Fruit fly (Drosophila melanogaster) whole organism, prepupa: ENCODE results near the gene Ddc.
A peak's percentile ranks its signal among the peaks of the same experiment; 100 is the strongest.

Experiments used
- Blimp-1 ChIP-seq: fragments of 200-800 bp; sonication (Bioruptor generic); optimal IDR thresholded peaks from 3 replicates; lab custom pipeline; 2017; ENCODE audit warnings: missing biosample characterization, missing genetic modification characterization, mild to moderate bottlenecking, moderate library complexity, missing genetic modification reagents
- CG10631 ChIP-seq: fragments of 200-800 bp; sonication (Bioruptor generic); optimal IDR thresholded peaks from 2 replicates; lab custom pipeline; 2016; ENCODE audit warnings: missing biosample characterization, missing genetic modification characterization
- CG10669 ChIP-seq: fragments of 200-800 bp; sonication (Bioruptor generic); optimal IDR thresholded peaks from 3 replicates; lab custom pipeline; 2018; ENCODE audit warnings: missing biosample characterization, mild to moderate bottlenecking, missing genetic modification characterization, moderate library complexity
- CG11762 ChIP-seq: fragments of 200-800 bp; sonication (Bioruptor generic); optimal IDR thresholded peaks from 3 replicates; lab custom pipeline; 2016; ENCODE audit warnings: missing biosample characterization, missing genetic modification characterization; ENCODE audit not compliant: insufficient read depth
- CG11902 ChIP-seq: fragments of 200-800 bp; sonication (Bioruptor generic); optimal IDR thresholded peaks from 3 replicates; lab custom pipeline; 2016; ENCODE audit warnings: missing biosample characterization, missing genetic modification characterization
- CG15336 ChIP-seq: fragments of 200-800 bp; sonication (Bioruptor generic); IDR thresholded peaks from 2 replicates; pipeline ENCODE4 v1.3.6; 2022; ENCODE audit warnings: missing biosample characterization, missing genetic modification characterization
- CG31627 ChIP-seq: fragments of 200-800 bp; sonication (Bioruptor generic); optimal IDR thresholded peaks from 3 replicates; lab custom pipeline; 2016; ENCODE audit warnings: missing biosample characterization, missing genetic modification characterization
- CG34406 ChIP-seq: fragments of 200-800 bp; sonication (Bioruptor generic); optimal IDR thresholded peaks from 3 replicates; lab custom pipeline; 2016; ENCODE audit warnings: missing biosample characterization, missing genetic modification characterization
- CG3919 ChIP-seq: fragments of 200-800 bp; sonication (Bioruptor generic); optimal IDR thresholded peaks from 3 replicates; lab custom pipeline; 2016; ENCODE audit warnings: missing biosample characterization, missing genetic modification characterization
- CG6163 ChIP-seq: fragments of 200-800 bp; sonication (Bioruptor generic); IDR thresholded peaks from 3 replicates; pipeline ENCODE4 v1.3.6; 2022; ENCODE audit warnings: missing biosample characterization, missing genetic modification characterization
- CG6808 ChIP-seq: fragments of 200-800 bp; sonication (Bioruptor generic); optimal IDR thresholded peaks from 3 replicates; lab custom pipeline; 2017; ENCODE audit warnings: missing biosample characterization, missing genetic modification characterization, mild to moderate bottlenecking, moderate library complexity, missing genetic modification reagents
- CG6854 ChIP-seq: fragments of 200-800 bp; sonication (Bioruptor generic); optimal IDR thresholded peaks from 2 replicates; lab custom pipeline; 2017; ENCODE audit warnings: missing biosample characterization, mild to moderate bottlenecking, missing genetic modification characterization
- CG7368 ChIP-seq: fragments of 200-800 bp; sonication (Bioruptor generic); optimal IDR thresholded peaks from 3 replicates; lab custom pipeline; 2016; ENCODE audit warnings: missing biosample characterization, missing genetic modification characterization
- CG9139 ChIP-seq: fragments of 200-800 bp; sonication (Bioruptor generic); optimal IDR thresholded peaks from 3 replicates; lab custom pipeline; 2017; ENCODE audit warnings: missing biosample characterization, mild to moderate bottlenecking, missing genetic modification characterization
- Eip78C ChIP-seq: fragments of 200-800 bp; sonication (Bioruptor generic); peaks from one replicate; lab custom pipeline; 2016; ENCODE audit warnings: missing biosample characterization, missing genetic modification characterization
- Ets96B ChIP-seq: fragments of 200-800 bp; optimal IDR thresholded peaks from 2 replicates; lab custom pipeline; 2019; ENCODE audit warnings: missing biosample characterization, mild to moderate bottlenecking, missing genetic modification characterization, moderate library complexity
- Gug ChIP-seq: fragments of 200-800 bp; sonication (Bioruptor generic); IDR thresholded peaks from 2 replicates; pipeline ENCODE4 v1.3.6; 2022; ENCODE audit warnings: missing biosample characterization, missing genetic modification characterization
- Hr38 ChIP-seq: sonication (Bioruptor generic); optimal IDR thresholded peaks from 2 replicates; lab custom pipeline; 2016; ENCODE audit warnings: missing biosample characterization, missing genetic modification characterization
- Hr39 ChIP-seq: fragments of 200-800 bp; sonication (Bioruptor generic); optimal IDR thresholded peaks from 2 replicates; lab custom pipeline; 2016; ENCODE audit warnings: missing biosample characterization, missing genetic modification characterization
- Lpt ChIP-seq: fragments of 200-800 bp; sonication (Bioruptor generic); optimal IDR thresholded peaks from 3 replicates; lab custom pipeline; 2016; ENCODE audit warnings: missing biosample characterization, missing genetic modification characterization
- Met ChIP-seq: fragments of 200-800 bp; sonication (Bioruptor generic); optimal IDR thresholded peaks from 3 replicates; lab custom pipeline; 2016; ENCODE audit warnings: missing biosample characterization, missing genetic modification characterization
- OdsH ChIP-seq: fragments of 200-800 bp; sonication (Bioruptor generic); optimal IDR thresholded peaks from 3 replicates; lab custom pipeline; 2016; ENCODE audit warnings: missing biosample characterization, missing genetic modification characterization
- Smox ChIP-seq: fragments of 200-800 bp; sonication (Bioruptor generic); optimal IDR thresholded peaks from 3 replicates; lab custom pipeline; 2016; ENCODE audit warnings: missing biosample characterization, missing genetic modification characterization
- Sox102F ChIP-seq: fragments of 200-800 bp; sonication (Bioruptor generic); optimal IDR thresholded peaks from 2 replicates; lab custom pipeline; 2016; ENCODE audit warnings: missing biosample characterization, mild to moderate bottlenecking, missing genetic modification characterization
- Sox14 ChIP-seq: fragments of 200-800 bp; sonication (Bioruptor generic); optimal IDR thresholded peaks from 3 replicates; lab custom pipeline; 2016; ENCODE audit warnings: missing biosample characterization, missing genetic modification characterization
- Sox15 ChIP-seq: fragments of 200-800 bp; sonication (Bioruptor generic); optimal IDR thresholded peaks from 3 replicates; lab custom pipeline; 2016; ENCODE audit warnings: missing biosample characterization, missing genetic modification characterization
- acj6 ChIP-seq: fragments of 200-800 bp; sonication (Bioruptor generic); optimal IDR thresholded peaks from 3 replicates; lab custom pipeline; 2016; ENCODE audit warnings: missing biosample characterization, missing genetic modification characterization
- cyc ChIP-seq: fragments of 200-800 bp; sonication (Bioruptor generic); optimal IDR thresholded peaks from 3 replicates; lab custom pipeline; 2016; ENCODE audit warnings: missing biosample characterization, missing genetic modification characterization
- eg ChIP-seq: fragments of 200-800 bp; sonication (Bioruptor generic); IDR thresholded peaks from 3 replicates; pipeline ENCODE4 v1.3.6; 2022; ENCODE audit warnings: missing biosample characterization, missing genetic modification characterization
- esn ChIP-seq: fragments of 200-800 bp; sonication (Bioruptor generic); optimal IDR thresholded peaks from 2 replicates; lab custom pipeline; 2016; ENCODE audit warnings: missing biosample characterization, mild to moderate bottlenecking, missing genetic modification characterization, moderate library complexity
- fkh ChIP-seq: fragments of 200-800 bp; sonication (Bioruptor generic); optimal IDR thresholded peaks from 3 replicates; lab custom pipeline; 2017; ENCODE audit warnings: missing biosample characterization, mild to moderate bottlenecking, missing genetic modification characterization, moderate library complexity
- net ChIP-seq: fragments of 200-800 bp; sonication (Bioruptor generic); optimal IDR thresholded peaks from 3 replicates; lab custom pipeline; 2016; ENCODE audit warnings: missing biosample characterization, missing genetic modification characterization
- pdm3 ChIP-seq: fragments of 200-800 bp; sonication (Bioruptor generic); optimal IDR thresholded peaks from 3 replicates; lab custom pipeline; 2016; ENCODE audit warnings: missing biosample characterization, missing genetic modification characterization
- salr ChIP-seq, 2 experiments: fragments of 200-800 bp; sonication (Bioruptor generic); optimal IDR thresholded peaks; 3 replicates each; lab custom pipeline; 2016 to 2018; ENCODE audit warnings: missing biosample characterization in 2 of 2, missing genetic modification characterization in 2 of 2, mild to moderate bottlenecking in 1 of 2
- ss ChIP-seq, 2 experiments: fragments of 200-800 bp; sonication (Bioruptor generic); optimal IDR thresholded peaks; 2 replicates in 1 of 2; 3 replicates in 1 of 2; lab custom pipeline; 2017 to 2018; ENCODE audit warnings: mild to moderate bottlenecking in 2 of 2, missing biosample characterization in 2 of 2, missing genetic modification characterization in 2 of 2, moderate library complexity in 1 of 2
- svp ChIP-seq: fragments of 200-800 bp; sonication (Bioruptor generic); peaks from one replicate; lab custom pipeline; 2016; ENCODE audit warnings: missing biosample characterization, missing genetic modification characterization
- topi ChIP-seq: fragments of 200-800 bp; sonication (Bioruptor generic); optimal IDR thresholded peaks from 3 replicates; lab custom pipeline; 2016; ENCODE audit warnings: missing biosample characterization, missing genetic modification characterization
- vri ChIP-seq: fragments of 200-800 bp; sonication (Bioruptor generic); optimal IDR thresholded peaks from 3 replicates; lab custom pipeline; 2016; ENCODE audit warnings: missing biosample characterization, mild to moderate bottlenecking, missing genetic modification characterization

The Ddc gene

dm6 chr2L:19101744-19102143, 18.4 kb downstream of the Ddc start, which contains the start of the genes CG17344 and CG43731:
CG17344 (plus strand) TSS chr2L:19102044.
CG43731 (plus strand) TSS chr2L:19102044.
- TF ChIP-seq CG7368 (GFP tag; lab: Kevin White, UChicago), result no peak
- no peak for TF ChIP-seq Met (GFP tag; lab: Kevin White, UChicago)
- TF ChIP-seq CG15336 (GFP tag; lab: Robert Waterston, UW), result no peak
- no peak for TF ChIP-seq OdsH (GFP tag; lab: Kevin White, UChicago)
- no peak for TF ChIP-seq esn (GFP tag; lab: Kevin White, UChicago)
- no peak for TF ChIP-seq eg (GFP tag; lab: Robert Waterston, UW)
- TF ChIP-seq Smox, result no peak
- TF ChIP-seq CG11762 (GFP tag; lab: Kevin White, UChicago), result no peak
- TF ChIP-seq Lpt, result no peak

dm6 chr2L:19098668-19099067, 21.4 kb downstream of the Ddc start:
- TF ChIP-seq fkh (GFP tag; lab: Kevin White, UChicago) (peak; percentile 39), OdsH (GFP tag; lab: Kevin White, UChicago) (no peak), Met (GFP tag; lab: Kevin White, UChicago) (no peak), pdm3 (GFP tag; lab: Kevin White, UChicago) (no peak)

DNA sequence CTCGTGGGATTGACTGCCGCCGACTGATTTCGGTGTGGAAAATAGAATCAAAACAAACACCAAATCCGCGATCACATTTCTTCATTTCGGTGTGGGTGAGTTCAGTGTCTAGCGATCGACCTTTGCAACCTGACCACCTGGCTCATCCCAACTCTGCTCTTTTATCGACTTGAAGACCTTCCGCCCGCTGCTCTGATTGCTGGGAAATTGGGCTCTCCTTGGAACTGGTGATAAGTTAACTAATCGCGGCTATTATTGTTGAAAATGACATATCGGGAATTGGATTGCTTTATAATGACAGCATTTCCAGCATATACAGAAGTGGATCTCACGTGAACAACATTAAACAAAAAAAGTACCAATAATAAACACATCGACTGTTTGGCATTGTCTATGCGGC, 22.7 kb downstream of the Ddc start:
- TF ChIP-seq vri (GFP tag; lab: Kevin White, UChicago) (no peak), CG3919 (no peak), eg (GFP tag; lab: Robert Waterston, UW) (no peak), Smox (no peak), topi (GFP tag; lab: Kevin White, UChicago) (no peak), svp (no peak), Hr39 (no peak), CG31627 (GFP tag; lab: Kevin White, UChicago) (no peak), net (no peak)

DNA sequence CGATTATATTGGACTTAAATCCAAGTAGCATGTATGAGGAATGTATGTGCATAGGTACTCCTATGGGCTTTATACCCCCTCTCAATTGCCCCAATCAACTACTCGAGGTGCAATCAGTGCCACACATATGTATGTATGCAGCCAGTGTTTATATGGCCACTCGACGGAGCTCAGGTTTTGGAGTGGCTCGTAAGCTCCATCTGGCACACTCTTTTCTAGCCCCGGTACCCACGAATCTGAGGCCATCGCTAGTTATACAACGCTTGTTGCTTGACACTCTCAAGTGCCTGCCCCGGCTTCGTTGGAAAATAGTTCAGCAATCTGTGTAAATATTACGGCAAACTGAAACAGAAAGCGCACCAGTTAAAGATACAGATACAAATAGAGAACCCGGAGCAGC, 23.7 kb downstream of the Ddc start:
- TF ChIP-seq Hr38 (GFP tag; lab: Kevin White, UChicago) (no peak), fkh (GFP tag; lab: Kevin White, UChicago) (peak; percentile 74), Eip78C (GFP tag; lab: Kevin White, UChicago) (peak; percentile 33), Gug (GFP tag; lab: Robert Waterston, UW) (peak; percentile 41; the same call in 1 of the 2 replicates)

DNA sequence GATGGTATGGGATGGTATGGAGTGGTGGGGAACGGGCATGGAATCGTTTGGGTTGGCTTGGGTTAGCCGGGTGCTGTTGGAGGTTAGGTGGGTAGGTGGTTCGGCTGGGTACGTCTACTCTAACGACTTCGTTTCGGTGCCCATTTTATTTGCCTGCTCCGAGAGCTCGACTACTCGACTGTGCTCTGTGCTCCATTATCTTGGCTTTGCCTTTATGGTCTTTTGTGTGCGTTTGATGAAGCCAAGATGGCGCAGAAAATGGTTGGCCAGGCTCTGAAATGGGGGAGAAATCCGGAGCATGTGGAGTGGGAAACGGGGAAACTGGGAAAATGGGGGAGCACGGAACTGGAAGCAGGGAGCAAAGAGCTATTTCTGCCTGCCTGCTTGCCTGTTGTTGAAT, 26.2 kb downstream of the Ddc start:
- TF ChIP-seq eg (GFP tag; lab: Robert Waterston, UW) (no peak), ss (GFP tag; optimal IDR thresholded peaks at IDR 0.05; lab: Kevin White, UChicago) (no peak), Blimp-1 (GFP tag; lab: Kevin White, UChicago) (no peak), CG34406 (GFP tag; lab: Kevin White, UChicago) (no peak), topi (GFP tag; lab: Kevin White, UChicago) (no peak), Ets96B (tag; lab: Kevin White, UChicago) (no peak), svp (no peak), cyc (GFP tag; lab: Kevin White, UChicago) (no peak), Sox15 (no peak), Lpt (no peak), CG10669 (GFP tag; lab: Kevin White, UChicago) (no peak), CG6854 (GFP tag; lab: Kevin White, UChicago) (no peak), vri (GFP tag; lab: Kevin White, UChicago) (no peak)

DNA sequence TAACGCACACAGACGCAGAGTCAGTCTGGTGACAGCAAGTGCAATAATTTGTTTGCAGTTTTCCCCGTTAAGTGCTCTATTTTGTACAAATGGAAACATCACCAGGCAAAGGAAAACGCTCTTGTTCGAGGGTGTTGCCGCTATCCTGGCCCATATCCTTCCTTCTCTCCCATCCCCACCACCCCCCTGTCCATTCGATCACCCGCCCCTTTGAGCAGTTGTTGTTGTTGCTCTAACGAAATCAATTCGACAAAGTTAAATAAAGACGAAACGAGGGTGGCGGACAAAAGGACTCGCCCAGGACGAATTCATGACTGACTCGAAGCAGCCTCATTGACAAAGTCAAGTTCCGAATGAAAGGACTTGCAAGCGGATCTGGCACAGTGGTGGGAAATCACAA, 30.7 kb downstream of the Ddc start:
- TF ChIP-seq salr (GFP tag; optimal IDR thresholded peaks at IDR 0.05; lab: Kevin White, UChicago), result no peak
- no peak for TF ChIP-seq pdm3 (GFP tag; lab: Kevin White, UChicago)
- TF ChIP-seq net, result no peak
- no peak for TF ChIP-seq acj6
- TF ChIP-seq CG6163 (GFP tag; lab: Robert Waterston, UW), result no peak
- TF ChIP-seq Hr39, result no peak
- TF ChIP-seq topi (GFP tag; lab: Kevin White, UChicago), result no peak
- TF ChIP-seq Eip78C (GFP tag; lab: Kevin White, UChicago), result no peak
- TF ChIP-seq CG11902 (GFP tag; lab: Kevin White, UChicago), result no peak
- no peak for TF ChIP-seq CG34406 (GFP tag; lab: Kevin White, UChicago)
- no peak for TF ChIP-seq Met (GFP tag; lab: Kevin White, UChicago)
- no peak for TF ChIP-seq CG10631
- no peak for TF ChIP-seq Gug (GFP tag; lab: Robert Waterston, UW)
- no peak for TF ChIP-seq Sox14
- TF ChIP-seq CG9139 (GFP tag; lab: Kevin White, UChicago), result no peak
- no peak for TF ChIP-seq CG6808 (GFP tag; lab: Kevin White, UChicago)
- no peak for TF ChIP-seq Sox102F
- TF ChIP-seq, all 60 proteins: peak for 0
